Worm (Caenorhabditis elegans) whole organism, midembryonic: ENCODE measurements around the gene mpz-3.

Experiments
- flt-1 ChIP-seq: fragments of 200-800 bp; sonication (Bioruptor generic); IDR thresholded peaks from 2 replicates; pipeline ENCODE4 v1.3.6; 2022; ENCODE audit warnings: missing genetic modification characterization, missing compliant biosample characterization
- med-1 ChIP-seq: sonication (generic microtip); optimal IDR thresholded peaks from 2 replicates; lab custom pipeline; 2017; ENCODE audit warnings: missing genetic modification characterization, mild to moderate bottlenecking, missing compliant biosample characterization, antibody characterized with exemption, missing genetic modification reagents; ENCODE audit not compliant: insufficient read depth
- ref-1 ChIP-seq: fragments of 200-800 bp; sonication (Bioruptor generic); conservative IDR thresholded peaks from 2 replicates; pipeline ENCODE4 v1.3.6; 2022; ENCODE audit warnings: missing genetic modification reagents, missing genetic modification characterization, missing compliant biosample characterization
- tab-1 ChIP-seq: fragments of 200-800 bp; sonication (Bioruptor generic); IDR thresholded peaks from 2 replicates; pipeline ENCODE4 v1.3.6; 2022; ENCODE audit warnings: missing genetic modification characterization, missing compliant biosample characterization
- ztf-23 ChIP-seq: fragments of 200-800 bp; sonication (Bioruptor generic); IDR thresholded peaks from 2 replicates; pipeline ENCODE4 v1.3.6; 2022; ENCODE audit warnings: missing genetic modification reagents, missing genetic modification characterization, missing compliant biosample characterization

DNA sequence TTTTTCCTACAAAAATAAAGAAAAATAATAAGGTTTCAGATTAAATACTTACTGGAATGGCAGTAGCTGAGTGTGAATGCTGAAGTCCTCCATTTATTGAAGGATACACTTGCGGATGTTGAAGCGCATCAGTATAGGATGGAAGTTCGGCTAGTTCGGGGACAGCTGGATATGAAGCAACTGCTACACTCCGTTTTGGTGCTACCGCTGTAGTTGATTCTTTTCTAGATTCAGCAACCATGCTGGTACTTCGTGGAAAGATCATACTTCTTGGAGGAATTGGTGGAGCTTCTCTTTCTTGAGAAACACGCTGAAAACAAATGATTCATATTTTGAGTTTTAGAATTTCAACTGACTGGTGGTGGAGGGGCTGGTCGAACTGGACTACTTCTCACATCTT lies 43.4 kb upstream of the mpz-3 start:
- TF ChIP-seq ref-1 (no peak), flt-1 (GFP tag; lab: Robert Waterston, UW) (no peak), med-1 (GFP tag; lab: Kevin White, UChicago) (no peak), ztf-23 (GFP tag; lab: Robert Waterston, UW) (no peak), tab-1 (no peak)
